Worm (Caenorhabditis elegans): Measurements from ENCODE around the gene hrg-10.

hrg-10 gene

DNA sequence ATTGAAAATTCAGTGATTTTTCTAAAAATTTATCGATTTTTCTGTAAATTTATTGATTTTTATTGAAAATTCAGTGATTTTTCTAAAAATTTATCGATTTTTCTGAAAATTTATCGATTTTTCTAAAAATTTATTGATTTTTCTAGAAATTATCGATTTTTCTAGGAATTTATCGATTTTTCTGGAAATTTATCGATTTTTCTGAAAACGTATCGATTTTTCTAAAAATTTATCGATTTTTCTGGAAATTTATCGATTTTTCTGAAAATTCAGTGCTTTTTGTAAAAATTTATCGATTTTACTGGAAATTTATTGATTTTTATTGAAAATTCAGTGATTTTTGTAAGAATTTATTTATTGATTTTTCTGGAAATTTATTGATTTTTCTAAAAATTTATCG is 27.5 kb upstream of the hrg-10 start:
- peak; percentile 68 for TF ChIP-seq ceh-48 (tag; optimal IDR thresholded peaks at IDR 0.05)

DNA sequence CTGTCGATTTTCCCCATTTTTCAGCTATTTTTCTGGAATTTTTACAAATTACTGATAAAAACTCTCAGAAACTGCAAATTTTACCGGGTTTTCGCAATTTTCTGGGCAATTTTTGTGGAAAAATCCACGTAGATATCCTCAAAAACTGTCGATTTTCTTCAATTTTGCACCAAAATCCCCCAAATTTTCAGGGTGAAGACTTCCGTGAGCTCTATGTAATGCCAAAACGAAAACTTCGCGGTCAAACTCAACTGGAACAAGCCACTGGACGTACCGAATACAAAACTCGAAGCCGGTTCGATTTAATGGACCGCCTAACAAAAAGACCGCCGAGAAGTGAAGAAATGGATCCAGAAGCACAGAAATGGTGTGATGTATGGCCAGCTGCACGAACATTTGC is 24.6 kb upstream of the hrg-10 start:
- TF ChIP-seq pha-4 (tag; optimal IDR thresholded peaks at IDR 0.05) (no peak), ref-2 (tag; optimal IDR thresholded peaks at IDR 0.05) (no peak), fkh-6 (tag; optimal IDR thresholded peaks at IDR 0.05) (no peak), elt-2 (tag; optimal IDR thresholded peaks at IDR 0.05) (no peak), dmd-4 (tag; optimal IDR thresholded peaks at IDR 0.05; ENCODE audit: borderline replicate concordance) (no peak), ceh-9 (tag; optimal IDR thresholded peaks at IDR 0.05) (no peak), C08G9.2 (tag; optimal IDR thresholded peaks at IDR 0.05) (no peak), unc-3 (GFP tag; conservative IDR thresholded peaks at IDR 0.05) (no peak), unc-3 (tag; optimal IDR thresholded peaks at IDR 0.05) (no peak), sox-4 (tag; optimal IDR thresholded peaks at IDR 0.05) (no peak), mec-3 (tag; optimal IDR thresholded peaks at IDR 0.05; ENCODE audit: borderline replicate concordance) (no peak), ceh-18 (tag; optimal IDR thresholded peaks at IDR 0.05) (no peak), ceh-45 (GFP tag; IDR thresholded peaks at IDR 0.05) (no peak), ceh-30 (tag; optimal IDR thresholded peaks at IDR 0.05) (no peak), ceh-34 (tag; optimal IDR thresholded peaks at IDR 0.05) (no peak), madf-2 (tag; optimal IDR thresholded peaks at IDR 0.05) (no peak), F13H6.1 (tag; optimal IDR thresholded peaks at IDR 0.05) (no peak), fax-1 (tag; optimal IDR thresholded peaks at IDR 0.05) (no peak)

DNA sequence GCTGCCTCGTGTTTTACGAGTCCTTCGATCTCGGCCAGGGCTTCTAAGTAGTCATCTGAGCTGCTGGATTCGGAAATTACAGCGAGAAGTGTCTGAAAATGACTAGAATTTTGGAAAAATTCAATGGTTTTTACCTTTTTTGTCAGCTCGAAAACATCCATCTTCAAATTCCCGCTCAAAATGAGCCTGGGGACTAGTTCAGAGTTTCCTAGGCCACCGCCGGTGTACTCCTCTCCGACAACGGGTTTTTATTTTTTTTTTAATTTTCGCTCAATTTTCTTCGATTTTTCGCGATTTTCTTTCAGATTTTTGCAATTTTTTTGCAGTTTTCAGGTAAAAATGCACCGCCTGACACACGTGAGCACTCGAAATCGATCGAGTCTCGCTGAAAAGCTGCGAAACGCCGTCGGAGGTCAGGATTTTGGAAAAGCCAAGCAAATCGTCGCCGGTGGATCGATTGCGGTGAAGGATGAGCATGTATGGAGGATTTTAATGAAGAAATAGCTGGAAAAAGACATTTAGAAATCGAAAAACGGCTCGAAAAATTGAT is 23.9 kb upstream of the hrg-10 start, which contains the start of the genes mrps-35 and sws-1:
TSS of gene mrps-35 (plus strand) at position 327 of the 550 bp plus-strand sequence.
TSS of gene sws-1 (minus strand) at position 500 of the 550 bp plus-strand sequence.
- no peak for TF ChIP-seq ceh-18 (tag; optimal IDR thresholded peaks at IDR 0.05)
- peak; percentile 98 for TF ChIP-seq C08G9.2 (tag; optimal IDR thresholded peaks at IDR 0.05)
- peak; percentile 90 for TF ChIP-seq ets-4 (tag; optimal IDR thresholded peaks at IDR 0.05)
- peak; percentile 94 for TF ChIP-seq ceh-2 (tag; optimal IDR thresholded peaks at IDR 0.05)
- peak; percentile 65 for TF ChIP-seq pha-2 (tag; optimal IDR thresholded peaks at IDR 0.05)
- TF ChIP-seq elt-2 (tag; optimal IDR thresholded peaks at IDR 0.05), result peak; percentile 56
- TF ChIP-seq nfya-1 (tag; optimal IDR thresholded peaks at IDR 0.05), result peak; percentile 18
- peak; percentile 33 for TF ChIP-seq unc-42 (tag; optimal IDR thresholded peaks at IDR 0.05)
- no peak for TF ChIP-seq ceh-24 (tag; optimal IDR thresholded peaks at IDR 0.05)
- TF ChIP-seq pros-1 (tag; optimal IDR thresholded peaks at IDR 0.05), result no peak
- TF ChIP-seq lim-6 (tag; optimal IDR thresholded peaks at IDR 0.05), result peak; percentile 73
- peak; percentile 78 for TF ChIP-seq tbx-2 (tag; optimal IDR thresholded peaks at IDR 0.05)
- TF ChIP-seq hlh-6 (tag; optimal IDR thresholded peaks at IDR 0.05), result peak; percentile 51
- peak; percentile 83 for TF ChIP-seq mec-3 (tag; optimal IDR thresholded peaks at IDR 0.05; ENCODE audit: borderline replicate concordance)
- peak; percentile 94 for TF ChIP-seq tbx-7 (tag; optimal IDR thresholded peaks at IDR 0.05)
- TF ChIP-seq pax-1 (tag; optimal IDR thresholded peaks at IDR 0.05), result no peak
- TF ChIP-seq ceh-22 (tag; optimal IDR thresholded peaks at IDR 0.05), result no peak
- no peak for TF ChIP-seq npax-4 (tag; optimal IDR thresholded peaks at IDR 0.05)
- TF ChIP-seq rnt-1 (tag; optimal IDR thresholded peaks at IDR 0.05), result peak; percentile 87
- peak; percentile 92 for TF ChIP-seq ref-2 (tag; optimal IDR thresholded peaks at IDR 0.05)
- TF ChIP-seq ceh-34 (tag; optimal IDR thresholded peaks at IDR 0.05), result peak; percentile 38
- peak; percentile 53 for TF ChIP-seq ztf-16 (tag; optimal IDR thresholded peaks at IDR 0.05)
- TF ChIP-seq lin-11 (tag; optimal IDR thresholded peaks at IDR 0.05), result no peak
- peak; percentile 37 for TF ChIP-seq pag-3 (tag; optimal IDR thresholded peaks at IDR 0.05; ENCODE audit: borderline replicate concordance)
- TF ChIP-seq fkh-6 (tag; optimal IDR thresholded peaks at IDR 0.05), result peak; percentile 26
- no peak for TF ChIP-seq unc-86 (tag; optimal IDR thresholded peaks at IDR 0.05)
- TF ChIP-seq hlh-13 (GFP tag; optimal IDR thresholded peaks at IDR 0.05), result no peak
- TF ChIP-seq fax-1 (tag; optimal IDR thresholded peaks at IDR 0.05), result peak; percentile 67
- TF ChIP-seq dmd-4 (tag; optimal IDR thresholded peaks at IDR 0.05; ENCODE audit: borderline replicate concordance), result peak; percentile 13
- no peak for TF ChIP-seq syd-9 (tag; optimal IDR thresholded peaks at IDR 0.05)
- peak; percentile 19 for TF ChIP-seq sdc-2 (tag; optimal IDR thresholded peaks at IDR 0.05)
- TF ChIP-seq madf-2 (tag; optimal IDR thresholded peaks at IDR 0.05), result no peak
- peak; percentile 66 for TF ChIP-seq hlh-8 (tag; optimal IDR thresholded peaks at IDR 0.05)
- TF ChIP-seq K09A11.1 (tag; optimal IDR thresholded peaks at IDR 0.05; ENCODE audit: insufficient read depth), result no peak
- TF ChIP-seq pqm-1 (tag; optimal IDR thresholded peaks at IDR 0.05), result peak; percentile 5
- peak; percentile 62 for TF ChIP-seq ceh-14 (tag; optimal IDR thresholded peaks at IDR 0.05)
- TF ChIP-seq sox-4 (tag; optimal IDR thresholded peaks at IDR 0.05), result no peak
- TF ChIP-seq ceh-31 (tag; optimal IDR thresholded peaks at IDR 0.05), result peak; percentile 97
- TF ChIP-seq zip-5 (tag; optimal IDR thresholded peaks at IDR 0.05), result peak; percentile 82
- no peak for TF ChIP-seq ceh-6 (GFP tag; optimal IDR thresholded peaks at IDR 0.05)
- peak; percentile 39 for TF ChIP-seq F13H6.1 (tag; optimal IDR thresholded peaks at IDR 0.05)

Measured in whole organism, late embryonic.